Fruit fly (Drosophila melanogaster) whole organism, embryonic: Measurements from ENCODE around the gene prtp.

ENCODE experiments used
- Aef1 ChIP-seq: fragments of 200-800 bp; sonication (Bioruptor generic); IDR thresholded peaks from 3 replicates; pipeline ENCODE4 v1.3.6; 2022; ENCODE audit warnings: missing biosample characterization, missing genetic modification characterization
- Asciz ChIP-seq: fragments of 200-800 bp; sonication (Bioruptor generic); optimal IDR thresholded peaks from 2 replicates; lab custom pipeline; 2017; ENCODE audit warnings: missing biosample characterization, mild to moderate bottlenecking, missing genetic modification characterization, missing genetic modification reagents
- CG12769 ChIP-seq: fragments of 200-800 bp; sonication (Bioruptor generic); optimal IDR thresholded peaks from 2 replicates; lab custom pipeline; 2019; ENCODE audit warnings: missing biosample characterization, mild to moderate bottlenecking, missing genetic modification characterization, moderate library complexity
- CG1602 ChIP-seq: fragments of 200-800 bp; sonication (Bioruptor generic); optimal IDR thresholded peaks from 3 replicates; lab custom pipeline; 2016; ENCODE audit warnings: missing biosample characterization, missing genetic modification characterization
- CG1603 ChIP-seq: fragments of 200-800 bp; sonication (Bioruptor generic); optimal IDR thresholded peaks from 2 replicates; lab custom pipeline; 2019; ENCODE audit warnings: missing biosample characterization, mild to moderate bottlenecking, missing genetic modification characterization, moderate library complexity
- CG17385 ChIP-seq: fragments of 200-800 bp; sonication (Bioruptor generic); optimal IDR thresholded peaks from 3 replicates; lab custom pipeline; 2018; ENCODE audit warnings: missing biosample characterization, mild to moderate bottlenecking, missing genetic modification characterization
- CG1792 ChIP-seq: fragments of 200-800 bp; sonication (Bioruptor generic); optimal IDR thresholded peaks from 2 replicates; lab custom pipeline; 2016; ENCODE audit warnings: missing biosample characterization, missing genetic modification characterization
- CG6854 ChIP-seq: fragments of 200-800 bp; sonication (Bioruptor generic); optimal IDR thresholded peaks from 3 replicates; lab custom pipeline; 2017; ENCODE audit warnings: missing biosample characterization, mild to moderate bottlenecking, missing genetic modification characterization
- CG7556 ChIP-seq: fragments of 200-800 bp; sonication (Bioruptor generic); optimal IDR thresholded peaks from 2 replicates; lab custom pipeline; 2017; ENCODE audit warnings: missing biosample characterization, mild to moderate bottlenecking, missing genetic modification characterization
- CG7745 ChIP-seq: fragments of 200-800 bp; sonication (Bioruptor generic); optimal IDR thresholded peaks from 2 replicates; lab custom pipeline; 2018; ENCODE audit warnings: missing biosample characterization, mild to moderate bottlenecking, missing genetic modification characterization, moderate library complexity
- CG7786 ChIP-seq: fragments of 200-800 bp; sonication (Bioruptor generic); optimal IDR thresholded peaks from 2 replicates; lab custom pipeline; 2016; ENCODE audit warnings: missing biosample characterization, missing genetic modification characterization
- CG7839 ChIP-seq: fragments of 200-800 bp; sonication (Bioruptor generic); optimal IDR thresholded peaks from 3 replicates; lab custom pipeline; 2018; ENCODE audit warnings: missing biosample characterization, mild to moderate bottlenecking, missing genetic modification characterization, moderate library complexity
- CG8388 ChIP-seq: fragments of 200-800 bp; sonication (Bioruptor generic); optimal IDR thresholded peaks from 2 replicates; lab custom pipeline; 2019; ENCODE audit warnings: missing biosample characterization, mild to moderate bottlenecking, missing genetic modification characterization, moderate library complexity
- CG8478 ChIP-seq: fragments of >200 bp; optimal IDR thresholded peaks from 2 replicates; lab custom pipeline; 2018
- CG9437 ChIP-seq: fragments of 200-800 bp; sonication (Bioruptor generic); optimal IDR thresholded peaks from 2 replicates; lab custom pipeline; 2018; ENCODE audit warnings: missing biosample characterization, mild to moderate bottlenecking, missing genetic modification characterization
- CG9797 ChIP-seq: fragments of 200-800 bp; sonication (Bioruptor generic); optimal IDR thresholded peaks from 3 replicates; lab custom pipeline; 2018; ENCODE audit warnings: missing biosample characterization, mild to moderate bottlenecking, missing genetic modification characterization
- CoRest ChIP-seq: fragments of 200-800 bp; sonication (Bioruptor generic); optimal IDR thresholded peaks from 3 replicates; lab custom pipeline; 2018; ENCODE audit warnings: missing biosample characterization, mild to moderate bottlenecking, missing genetic modification characterization, moderate library complexity
- CrebB ChIP-seq: fragments of 200-800 bp; sonication (Bioruptor generic); optimal IDR thresholded peaks from 3 replicates; lab custom pipeline; 2018; ENCODE audit warnings: missing biosample characterization, mild to moderate bottlenecking, missing genetic modification characterization
- D ChIP-seq, 2 experiments: fragments of 200-800 bp in 1 of 2; fragments of >200 bp in 1 of 2; sonication (Bioruptor generic) in 1 of 2; optimal IDR thresholded peaks; 2 replicates in 1 of 2; 3 replicates in 1 of 2; lab custom pipeline; 2017; ENCODE audit warnings: mild to moderate bottlenecking in 1 of 2, missing biosample characterization in 1 of 2, missing genetic modification characterization in 1 of 2, missing genetic modification reagents in 1 of 2
- E2f1 ChIP-seq: fragments of 200-800 bp; sonication (Bioruptor generic); IDR thresholded peaks from 2 replicates; pipeline ENCODE4 v1.3.6; 2022; ENCODE audit warnings: missing biosample characterization, missing genetic modification characterization
- Jarid2 ChIP-seq: fragments of 200-800 bp; sonication (Bioruptor generic); optimal IDR thresholded peaks from 3 replicates; lab custom pipeline; 2017; ENCODE audit warnings: mild to moderate bottlenecking, missing biosample characterization, missing genetic modification reagents, missing genetic modification characterization
- Meics ChIP-seq: fragments of 200-800 bp; sonication (Bioruptor generic); optimal IDR thresholded peaks from 2 replicates; lab custom pipeline; 2017; ENCODE audit warnings: missing biosample characterization, mild to moderate bottlenecking, missing genetic modification characterization
- Nf-YA ChIP-seq: fragments of 200-800 bp; sonication (Bioruptor generic); IDR thresholded peaks from 2 replicates; pipeline ENCODE4 v1.3.6; 2022; ENCODE audit warnings: missing biosample characterization, missing genetic modification characterization
- NfI ChIP-seq: fragments of 200-800 bp; sonication (Bioruptor generic); optimal IDR thresholded peaks from 3 replicates; lab custom pipeline; 2018; ENCODE audit warnings: missing biosample characterization, mild to moderate bottlenecking, missing genetic modification characterization, moderate library complexity
- Rx ChIP-seq: fragments of 200-800 bp; sonication (Bioruptor generic); IDR thresholded peaks from 2 replicates; pipeline ENCODE4 v1.3.6; 2022; ENCODE audit warnings: missing biosample characterization, missing genetic modification characterization
- Six4 ChIP-seq: fragments of 200-800 bp; sonication (Bioruptor generic); optimal IDR thresholded peaks from 2 replicates; lab custom pipeline; 2016; ENCODE audit warnings: missing biosample characterization, missing genetic modification characterization
- Xbp1 ChIP-seq: fragments of 200-800 bp; sonication (Bioruptor generic); optimal IDR thresholded peaks from 3 replicates; lab custom pipeline; 2016; ENCODE audit warnings: missing biosample characterization, mild to moderate bottlenecking, missing genetic modification characterization
- az2 ChIP-seq: fragments of 200-800 bp; sonication (Bioruptor generic); optimal IDR thresholded peaks from 3 replicates; lab custom pipeline; 2016; ENCODE audit warnings: missing biosample characterization, missing genetic modification characterization
- bsh ChIP-seq, 2 experiments: fragments of 200-800 bp; sonication (Bioruptor generic); optimal IDR thresholded peaks; 2 replicates each; lab custom pipeline; 2017 to 2018; ENCODE audit warnings: mild to moderate bottlenecking in 2 of 2, missing biosample characterization in 2 of 2, missing genetic modification characterization in 2 of 2, moderate library complexity in 1 of 2
- crol ChIP-seq: fragments of 200-800 bp; sonication (Bioruptor generic); IDR thresholded peaks from 2 replicates; pipeline ENCODE4 v1.3.6; 2022; ENCODE audit warnings: missing biosample characterization, missing genetic modification characterization
- cwo ChIP-seq: fragments of 200-800 bp; sonication (Bioruptor generic); optimal IDR thresholded peaks from 3 replicates; lab custom pipeline; 2017; ENCODE audit warnings: missing biosample characterization, missing genetic modification characterization, mild to moderate bottlenecking, moderate library complexity, missing genetic modification reagents
- disco-r ChIP-seq: fragments of 200-800 bp; sonication (Bioruptor generic); optimal IDR thresholded peaks from 2 replicates; lab custom pipeline; 2016; ENCODE audit warnings: missing biosample characterization, missing genetic modification characterization
- fd64A ChIP-seq: fragments of 200-800 bp; sonication (Bioruptor generic); optimal IDR thresholded peaks from 3 replicates; lab custom pipeline; 2018; ENCODE audit warnings: missing biosample characterization, mild to moderate bottlenecking, missing genetic modification characterization
- ftz-f1 ChIP-seq: fragments of 200-800 bp; sonication (Bioruptor generic); optimal IDR thresholded peaks from 2 replicates; lab custom pipeline; 2016; ENCODE audit warnings: missing biosample characterization, missing genetic modification characterization
- gem ChIP-seq: fragments of 200-800 bp; sonication (Bioruptor generic); optimal IDR thresholded peaks from 2 replicates; lab custom pipeline; 2019; ENCODE audit warnings: missing biosample characterization, mild to moderate bottlenecking, missing genetic modification characterization, moderate library complexity
- gsb ChIP-seq: fragments of 200-800 bp; sonication (Bioruptor generic); IDR thresholded peaks from 2 replicates; pipeline ENCODE4 v1.3.6; 2022; ENCODE audit warnings: missing biosample characterization, missing genetic modification characterization
- hbn ChIP-seq: fragments of 200-800 bp; sonication (Bioruptor generic); IDR thresholded peaks from 2 replicates; pipeline ENCODE4 v1.3.6; 2022; ENCODE audit warnings: missing biosample characterization, missing genetic modification characterization; ENCODE audit not compliant: partially characterized antibody
- org-1 ChIP-seq: fragments of 200-800 bp; sonication (Bioruptor generic); optimal IDR thresholded peaks from 2 replicates; lab custom pipeline; 2017; ENCODE audit warnings: missing biosample characterization, missing genetic modification characterization
- pros ChIP-seq: fragments of 200-800 bp; sonication (Bioruptor generic); optimal IDR thresholded peaks from 3 replicates; lab custom pipeline; 2019; ENCODE audit warnings: missing biosample characterization, mild to moderate bottlenecking, missing genetic modification characterization, moderate library complexity
- ranshi ChIP-seq: fragments of 200-800 bp; sonication (Bioruptor generic); IDR thresholded peaks from 2 replicates; pipeline ENCODE4 v1.3.6; 2022; ENCODE audit warnings: missing biosample characterization, missing genetic modification characterization
- repo ChIP-seq: fragments of 200-800 bp; sonication (Bioruptor generic); optimal IDR thresholded peaks from 2 replicates; lab custom pipeline; 2016; ENCODE audit warnings: missing biosample characterization, missing genetic modification characterization
- rib ChIP-seq: fragments of 200-800 bp; sonication (Bioruptor generic); IDR thresholded peaks from 2 replicates; pipeline ENCODE4 v1.3.6; 2022; ENCODE audit warnings: missing biosample characterization, missing genetic modification characterization
- salm ChIP-seq: fragments of 200-800 bp; sonication (Bioruptor generic); optimal IDR thresholded peaks from 2 replicates; lab custom pipeline; 2018; ENCODE audit warnings: missing biosample characterization, mild to moderate bottlenecking, missing genetic modification characterization
- sens ChIP-seq: fragments of 200-800 bp; sonication (Bioruptor generic); peaks from one replicate; lab custom pipeline; 2016; ENCODE audit warnings: missing biosample characterization, missing genetic modification characterization
- sisA ChIP-seq: fragments of 200-800 bp; sonication (Bioruptor generic); IDR thresholded peaks from 2 replicates; pipeline ENCODE4 v1.3.6; 2022; ENCODE audit warnings: missing biosample characterization, missing genetic modification characterization
- sr ChIP-seq: fragments of 200-800 bp; sonication (Bioruptor generic); IDR thresholded peaks from 3 replicates; pipeline ENCODE4 v1.3.6; 2022; ENCODE audit warnings: missing biosample characterization, missing genetic modification characterization
- sug ChIP-seq: fragments of 200-800 bp; optimal IDR thresholded peaks from 2 replicates; lab custom pipeline; 2019; ENCODE audit warnings: missing biosample characterization, mild to moderate bottlenecking, missing genetic modification characterization, moderate library complexity
- unc-4 ChIP-seq: fragments of 200-800 bp; sonication (Bioruptor generic); IDR thresholded peaks from 2 replicates; pipeline ENCODE4 v1.3.6; 2022; ENCODE audit warnings: missing biosample characterization, missing genetic modification characterization; ENCODE audit not compliant: partially characterized antibody
- usp ChIP-seq: fragments of >200 bp; optimal IDR thresholded peaks from 2 replicates; lab custom pipeline; 2017; ENCODE audit warnings: missing biosample characterization, missing genetic modification characterization
- z ChIP-seq: fragments of 200-800 bp; sonication (Bioruptor generic); IDR thresholded peaks from 3 replicates; pipeline ENCODE4 v1.3.6; 2022; ENCODE audit warnings: missing biosample characterization, missing genetic modification characterization

The prtp gene

DNA sequence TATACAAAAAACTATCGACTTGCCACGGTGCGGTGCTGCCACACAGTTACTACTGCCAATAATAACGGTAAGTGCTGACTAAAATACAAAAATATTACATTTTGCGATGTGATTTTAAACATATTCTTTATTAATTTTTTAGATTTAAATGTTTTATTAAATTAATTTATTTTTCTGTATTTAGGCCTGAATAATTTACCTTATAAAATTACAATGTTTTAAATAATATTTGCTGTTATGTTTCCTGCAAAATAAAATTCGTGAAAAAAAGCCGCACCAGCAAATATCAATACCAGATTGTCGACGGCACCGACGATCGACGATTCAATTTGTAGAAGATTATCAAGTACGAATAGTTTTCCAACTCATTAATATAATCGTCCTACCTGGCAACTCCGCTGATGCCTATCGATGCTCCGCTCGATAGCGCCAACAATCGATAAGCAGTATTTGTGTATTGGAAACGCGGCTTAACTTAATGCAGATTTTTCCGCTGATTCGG is 38.0 kb upstream of the prtp start, which contains the start of the genes Vlet and bif (continued):
- TF ChIP-seq unc-4 (GFP tag; lab: Robert Waterston, UW): peak; percentile 59; the same call in 1 of the 2 replicates
- peak; percentile 69 for TF ChIP-seq sug (tag; lab: Kevin White, UChicago)
- TF ChIP-seq org-1 (GFP tag; lab: Kevin White, UChicago): no peak
- TF ChIP-seq CG7556 (GFP tag; lab: Kevin White, UChicago): peak; percentile 73
- peak; percentile 85 for TF ChIP-seq CoRest (tag; lab: Kevin White, UChicago)
- no peak for TF ChIP-seq z (GFP tag; lab: Robert Waterston, UW)
- TF ChIP-seq rib: no peak
- TF ChIP-seq salm (tag; lab: Kevin White, UChicago): no peak
- TF ChIP-seq Six4 (GFP tag; lab: Kevin White, UChicago): peak; percentile 34
- TF ChIP-seq disco-r: no peak
- no peak for TF ChIP-seq CG7745 (tag; lab: Kevin White, UChicago)
- no peak for TF ChIP-seq gsb (GFP tag; lab: Robert Waterston, UW)
- TF ChIP-seq Aef1: peak; percentile 38; the same call in 1 of the 3 replicates
- TF ChIP-seq CG8478: no peak
- TF ChIP-seq sens (GFP tag; lab: Kevin White, UChicago): peak; percentile 89
- no peak for TF ChIP-seq CG6854 (GFP tag; lab: Kevin White, UChicago)
- TF ChIP-seq CrebB (tag; lab: Kevin White, UChicago): peak; percentile 25
- TF ChIP-seq sisA: peak; percentile 70
- peak; percentile 33 for TF ChIP-seq Asciz (GFP tag; lab: Kevin White, UChicago)
- TF ChIP-seq usp: no peak
- peak; percentile 75 for TF ChIP-seq NfI
- peak; percentile 76 for TF ChIP-seq Xbp1 (GFP tag; lab: Kevin White, UChicago)
- TF ChIP-seq cwo (GFP tag; lab: Kevin White, UChicago): peak; percentile 44
- TF ChIP-seq gem (tag; lab: Kevin White, UChicago): peak; percentile 82
- peak; percentile 71 for TF ChIP-seq CG17385 (GFP tag; lab: Kevin White, UChicago)
- TF ChIP-seq repo: no peak
- TF ChIP-seq sr (GFP tag; lab: Robert Waterston, UW): no peak
- no peak for TF ChIP-seq ftz-f1 (GFP tag; lab: Kevin White, UChicago)
- peak; percentile 52 for TF ChIP-seq CG1602 (GFP tag; lab: Kevin White, UChicago)
- TF ChIP-seq CG7786 (GFP tag; lab: Kevin White, UChicago): peak; percentile 5
- no peak for TF ChIP-seq crol (GFP tag; lab: Robert Waterston, UW)
- TF ChIP-seq CG9797 (GFP tag; lab: Kevin White, UChicago): no peak
- no peak for TF ChIP-seq CG1603
- TF ChIP-seq D (optimal IDR thresholded peaks at IDR 0.05; lab: Kevin White, UChicago): no peak
- TF ChIP-seq D (GFP tag; optimal IDR thresholded peaks at IDR 0.05; lab: Kevin White, UChicago): peak; percentile 44
- peak in 1 of 2 experiments; percentile 58 for TF ChIP-seq bsh (GFP tag; optimal IDR thresholded peaks at IDR 0.05; lab: Kevin White, UChicago)
- 0 out of 2 replicates have a peak, but pooled peaks have one; percentile 2 for TF ChIP-seq Rx (GFP tag; lab: Robert Waterston, UW)
- TF ChIP-seq fd64A (GFP tag; lab: Kevin White, UChicago): no peak
- peak; percentile 76 for TF ChIP-seq Meics
- TF ChIP-seq pros (GFP tag; lab: Kevin White, UChicago): no peak
- TF ChIP-seq Jarid2 (GFP tag; lab: Kevin White, UChicago): no peak
- TF ChIP-seq hbn (GFP tag; lab: Robert Waterston, UW): peak; percentile 36; the same call in 1 of the 2 replicates
- peak; percentile 67 for TF ChIP-seq az2 (GFP tag; lab: Kevin White, UChicago)
- TF ChIP-seq E2f1: no peak; the same call in 1 of the 2 replicates
- TF ChIP-seq CG9437 (GFP tag; lab: Kevin White, UChicago): peak; percentile 64
- no peak for TF ChIP-seq Nf-YA (GFP tag; lab: Robert Waterston, UW)
- peak; percentile 73 for TF ChIP-seq CG8388
- no peak for TF ChIP-seq CG12769 (tag; lab: Kevin White, UChicago)
- TF ChIP-seq CG1792 (GFP tag; lab: Kevin White, UChicago): peak; percentile 7
- no peak; the same call in 1 of the 2 replicates for TF ChIP-seq ranshi (GFP tag; lab: Robert Waterston, UW)
- peak; percentile 72 for TF ChIP-seq CG7839 (tag; lab: Kevin White, UChicago)
